Worm (Caenorhabditis elegans): ENCODE measurements around the gene asm-2.

The asm-2 gene

DNA sequence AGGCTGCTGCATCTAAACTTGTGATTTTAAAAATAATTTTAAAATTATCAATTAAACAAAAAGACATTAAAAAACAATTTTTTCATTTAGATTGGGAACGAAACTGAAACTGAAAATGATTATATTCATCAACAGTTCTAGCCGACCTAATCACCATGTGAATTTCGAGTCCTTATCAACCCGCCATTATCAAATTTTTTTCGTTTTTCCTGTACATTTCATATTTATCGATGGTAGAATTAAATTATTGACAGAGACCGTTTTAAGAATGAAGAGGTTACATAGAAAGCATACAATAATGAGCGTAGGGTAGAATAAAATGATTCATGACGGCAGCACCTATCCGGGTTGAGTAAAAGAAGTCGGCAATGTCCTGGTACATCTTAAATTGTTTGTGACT lies at the start of gene asm-2:
asm-2 (minus strand) TSS at position 12 of the 400 bp plus-strand sequence.
- no peak for TF ChIP-seq B0310.2 (tag; optimal IDR thresholded peaks at IDR 0.05)
- TF ChIP-seq tbx-37 (GFP tag; conservative IDR thresholded peaks at IDR 0.05): no peak
- no peak for TF ChIP-seq pes-1 (GFP tag; IDR thresholded peaks at IDR 0.05)
- no peak for TF ChIP-seq flt-1 (GFP tag; IDR thresholded peaks at IDR 0.05)
- TF ChIP-seq aly-1 (tag; optimal IDR thresholded peaks at IDR 0.05): no peak
- TF ChIP-seq ceh-13 (GFP tag; optimal IDR thresholded peaks at IDR 0.05): no peak

DNA sequence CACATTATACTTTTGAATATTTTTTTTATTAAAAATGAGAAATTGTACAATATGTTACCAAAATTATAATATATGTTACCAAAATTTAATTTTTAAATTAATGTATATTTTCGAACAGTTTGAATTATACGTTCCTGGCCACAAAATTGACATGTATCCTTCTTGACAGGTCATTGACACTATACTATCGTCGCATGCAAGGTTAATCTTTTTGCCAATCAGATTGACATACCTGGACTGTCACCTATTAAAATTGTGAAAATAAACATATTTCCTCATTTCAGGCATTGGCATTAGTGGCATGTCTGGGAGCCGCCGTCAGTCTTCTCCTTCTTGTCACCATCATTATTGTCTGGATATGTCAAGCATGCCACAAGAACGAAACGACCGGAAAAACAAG lies 46.0 kb upstream of the asm-2 start:
- TF ChIP-seq B0310.2 (tag; optimal IDR thresholded peaks at IDR 0.05) (no peak), flt-1 (GFP tag; IDR thresholded peaks at IDR 0.05) (no peak)

ce11 chrX:11368845-11369244 lies 44.8 kb upstream of the asm-2 start:
- TF ChIP-seq aly-1 (tag; optimal IDR thresholded peaks at IDR 0.05) (no peak), hmg-4 (GFP tag; optimal IDR thresholded peaks at IDR 0.05) (peak; percentile 29)

- TF ChIP-seq F13C5.2 (tag; optimal IDR thresholded peaks at IDR 0.05) (no peak), flt-1 (GFP tag; IDR thresholded peaks at IDR 0.05) (no peak), hmg-4 (GFP tag; optimal IDR thresholded peaks at IDR 0.05) (no peak), tbx-11 (GFP tag; IDR thresholded peaks at IDR 0.05) (no peak), B0310.2 (tag; optimal IDR thresholded peaks at IDR 0.05) (no peak), ceh-13 (GFP tag; optimal IDR thresholded peaks at IDR 0.05) (no peak), scrt-1 (GFP tag; IDR thresholded peaks at IDR 0.05) (no peak), aly-1 (tag; optimal IDR thresholded peaks at IDR 0.05) (no peak), sea-1 (GFP tag; conservative IDR thresholded peaks at IDR 0.05) (no peak), hmbx-1 (tag; optimal IDR thresholded peaks at IDR 0.05) (no peak), tra-4 (tag; optimal IDR thresholded peaks at IDR 0.05) (no peak), ets-7 (tag; optimal IDR thresholded peaks at IDR 0.05) (no peak), tbx-37 (GFP tag; conservative IDR thresholded peaks at IDR 0.05) (no peak), hnd-1 (tag; optimal IDR thresholded peaks at IDR 0.05) (no peak), ama-1 (optimal IDR thresholded peaks at IDR 0.05) (no peak), pes-1 (GFP tag; IDR thresholded peaks at IDR 0.05) (no peak), ceh-36 (tag; optimal IDR thresholded peaks at IDR 0.05) (no peak)
Observed at ce11 chrX:11368417-11368816, 44.4 kb upstream of the asm-2 start, which contains the start of gene ttyh-1. ttyh-1 (plus strand) TSS chrX:11368717.

ce11 chrX:11367640-11368039 lies 43.6 kb upstream of the asm-2 start:
- no peak for TF ChIP-seq hnd-1 (tag; optimal IDR thresholded peaks at IDR 0.05)
- no peak for TF ChIP-seq aly-1 (tag; optimal IDR thresholded peaks at IDR 0.05)
- no peak for TF ChIP-seq ama-1 (optimal IDR thresholded peaks at IDR 0.05)
- TF ChIP-seq hmbx-1 (tag; optimal IDR thresholded peaks at IDR 0.05): no peak
- TF ChIP-seq tbx-11 (GFP tag; IDR thresholded peaks at IDR 0.05): no peak
- no peak for TF ChIP-seq F13C5.2 (tag; optimal IDR thresholded peaks at IDR 0.05)
- no peak for TF ChIP-seq B0310.2 (tag; optimal IDR thresholded peaks at IDR 0.05)
- TF ChIP-seq flt-1 (GFP tag; IDR thresholded peaks at IDR 0.05): no peak

- TF ChIP-seq F13C5.2 (tag; optimal IDR thresholded peaks at IDR 0.05) (no peak), ceh-36 (tag; optimal IDR thresholded peaks at IDR 0.05) (no peak), hmg-4 (GFP tag; optimal IDR thresholded peaks at IDR 0.05) (no peak), ets-7 (tag; optimal IDR thresholded peaks at IDR 0.05) (no peak), ceh-13 (GFP tag; optimal IDR thresholded peaks at IDR 0.05) (no peak), hmbx-1 (tag; optimal IDR thresholded peaks at IDR 0.05) (no peak), tra-4 (tag; optimal IDR thresholded peaks at IDR 0.05) (no peak), flt-1 (GFP tag; IDR thresholded peaks at IDR 0.05) (no peak), aly-1 (tag; optimal IDR thresholded peaks at IDR 0.05) (no peak), ama-1 (optimal IDR thresholded peaks at IDR 0.05) (no peak), sea-1 (GFP tag; conservative IDR thresholded peaks at IDR 0.05) (no peak), scrt-1 (GFP tag; IDR thresholded peaks at IDR 0.05) (no peak)
Observed at ce11 chrX:11367087-11367486, 43.0 kb upstream of the asm-2 start.

DNA sequence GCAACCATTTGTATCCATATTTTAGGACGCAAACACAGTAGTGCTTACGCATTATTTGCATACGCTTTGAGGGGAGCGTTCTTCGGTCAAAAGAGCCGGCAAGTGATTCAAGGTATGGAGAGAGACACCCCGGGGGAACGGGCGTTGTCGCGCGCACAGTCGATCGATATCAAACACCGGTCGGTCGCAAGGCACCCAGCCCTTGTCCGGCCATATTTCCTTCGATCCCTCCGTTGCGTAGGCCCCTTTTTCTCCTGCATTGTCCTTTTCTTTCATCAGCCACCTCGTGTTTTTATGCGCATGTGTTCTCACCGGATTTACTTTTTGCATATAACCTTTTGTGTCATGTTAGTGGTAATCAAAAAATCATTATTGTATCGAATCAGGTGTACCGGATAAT lies 41.9 kb upstream of the asm-2 start:
- TF ChIP-seq aly-1 (tag; optimal IDR thresholded peaks at IDR 0.05) (no peak), ceh-13 (GFP tag; optimal IDR thresholded peaks at IDR 0.05) (no peak), ceh-36 (tag; optimal IDR thresholded peaks at IDR 0.05) (no peak), hmg-4 (GFP tag; optimal IDR thresholded peaks at IDR 0.05) (peak; percentile 71), F13C5.2 (tag; optimal IDR thresholded peaks at IDR 0.05) (no peak), tbx-11 (GFP tag; IDR thresholded peaks at IDR 0.05) (0 out of 2 replicates have a peak, but pooled peaks have one; percentile 26)

- TF ChIP-seq flt-1 (GFP tag; IDR thresholded peaks at IDR 0.05) (no peak), ceh-36 (tag; optimal IDR thresholded peaks at IDR 0.05) (no peak), ceh-13 (GFP tag; optimal IDR thresholded peaks at IDR 0.05) (no peak), sea-1 (GFP tag; conservative IDR thresholded peaks at IDR 0.05) (no peak), scrt-1 (GFP tag; IDR thresholded peaks at IDR 0.05) (no peak), pes-1 (GFP tag; IDR thresholded peaks at IDR 0.05) (no peak), hmbx-1 (tag; optimal IDR thresholded peaks at IDR 0.05) (no peak), ets-7 (tag; optimal IDR thresholded peaks at IDR 0.05) (no peak), ama-1 (optimal IDR thresholded peaks at IDR 0.05) (no peak), hnd-1 (tag; optimal IDR thresholded peaks at IDR 0.05) (no peak), tbx-37 (GFP tag; conservative IDR thresholded peaks at IDR 0.05) (no peak), B0310.2 (tag; optimal IDR thresholded peaks at IDR 0.05) (no peak), F13C5.2 (tag; optimal IDR thresholded peaks at IDR 0.05) (no peak)
Observed at ce11 chrX:11364914-11365313, 40.9 kb upstream of the asm-2 start.

DNA sequence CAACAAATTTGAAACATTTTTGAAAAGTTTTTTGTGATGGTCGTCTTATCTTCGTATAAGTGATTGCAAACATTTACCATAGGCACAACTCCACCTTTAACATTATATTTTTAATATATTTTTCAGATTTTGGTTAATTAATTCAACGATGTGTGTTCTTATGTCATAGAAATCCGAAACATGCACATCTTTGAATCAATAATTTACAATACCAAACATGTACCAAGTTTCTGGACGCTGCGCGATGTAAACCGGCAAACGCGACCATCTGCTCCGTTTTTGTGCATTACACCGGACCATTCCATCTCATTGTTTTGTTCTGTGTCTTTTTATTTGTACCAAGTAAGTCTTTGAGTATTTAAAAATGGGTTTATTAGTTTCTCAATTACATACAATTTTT lies 33.5 kb upstream of the asm-2 start, which contains the start of gene pgp-4:
pgp-4 (plus strand) TSS at position 301 of the 400 bp plus-strand sequence.
- no peak for TF ChIP-seq sea-1 (GFP tag; conservative IDR thresholded peaks at IDR 0.05)
- no peak for TF ChIP-seq F13C5.2 (tag; optimal IDR thresholded peaks at IDR 0.05)
- no peak for TF ChIP-seq B0310.2 (tag; optimal IDR thresholded peaks at IDR 0.05)
- no peak for TF ChIP-seq hmg-4 (GFP tag; optimal IDR thresholded peaks at IDR 0.05)
- TF ChIP-seq ceh-36 (tag; optimal IDR thresholded peaks at IDR 0.05): no peak
- TF ChIP-seq hmbx-1 (tag; optimal IDR thresholded peaks at IDR 0.05): no peak
